Fruit fly (Drosophila melanogaster): ENCODE measurements around the gene Doc1.

The Doc1 gene

dm6 chr3L:9045318-9045717 is 4.1 kb downstream of the Doc1 start (continued):
- TF ChIP-seq CG6854 (GFP tag; optimal IDR thresholded peaks at IDR 0.05) (peak; percentile 73), Hr39 (GFP tag; optimal IDR thresholded peaks at IDR 0.05) (peak; percentile 83), fd59A (GFP tag; optimal IDR thresholded peaks at IDR 0.05) (peak; percentile 10), Hr38 (GFP tag; optimal IDR thresholded peaks at IDR 0.05) (no peak), acj6 (GFP tag; optimal IDR thresholded peaks at IDR 0.05) (peak; percentile 71), CG6808 (GFP tag; optimal IDR thresholded peaks at IDR 0.05) (peak; percentile 60), CG7368 (GFP tag; optimal IDR thresholded peaks at IDR 0.05) (peak; percentile 69), Lpt (GFP tag; optimal IDR thresholded peaks at IDR 0.05) (peak; percentile 64), Eip75B (GFP tag; optimal IDR thresholded peaks at IDR 0.05) (peak; percentile 78), CG11294 (GFP tag; IDR thresholded peaks at IDR 0.05) (peak; percentile 35), Ets96B (tag; optimal IDR thresholded peaks at IDR 0.05) (peak; percentile 60), vri (GFP tag; optimal IDR thresholded peaks at IDR 0.05) (peak; percentile 44), svp (GFP tag) (peak; percentile 94), Smox (GFP tag; optimal IDR thresholded peaks at IDR 0.05) (peak; percentile 71), CG15336 (GFP tag; IDR thresholded peaks at IDR 0.05) (peak; percentile 81), CG16779 (tag; optimal IDR thresholded peaks at IDR 0.05) (no peak), CG9139 (GFP tag; optimal IDR thresholded peaks at IDR 0.05) (peak; percentile 43), net (GFP tag; optimal IDR thresholded peaks at IDR 0.05) (peak; percentile 52), achi (GFP tag; optimal IDR thresholded peaks at IDR 0.05) (peak; percentile 68), CG3919 (GFP tag; optimal IDR thresholded peaks at IDR 0.05) (peak; percentile 84), pdm3 (GFP tag; optimal IDR thresholded peaks at IDR 0.05) (peak; percentile 73), Sox102F (GFP tag; optimal IDR thresholded peaks at IDR 0.05) (peak; percentile 73), CG10631 (GFP tag; optimal IDR thresholded peaks at IDR 0.05) (peak; percentile 65), CG10669 (GFP tag; optimal IDR thresholded peaks at IDR 0.05) (peak; percentile 67), fd85E (GFP tag; optimal IDR thresholded peaks at IDR 0.05) (peak; percentile 2), Gug (GFP tag; IDR thresholded peaks at IDR 0.05) (peak; percentile 60), Hr4 (GFP tag; optimal IDR thresholded peaks at IDR 0.05) (peak; percentile 65), dac (GFP tag; optimal IDR thresholded peaks at IDR 0.05) (peak; percentile 8), eg (GFP tag; IDR thresholded peaks at IDR 0.05) (peak; percentile 90), spab (GFP tag; optimal IDR thresholded peaks at IDR 0.05) (peak; percentile 57), Eip93F (GFP tag; optimal IDR thresholded peaks at IDR 0.05) (peak; percentile 43), CG6276 (GFP tag; optimal IDR thresholded peaks at IDR 0.05) (peak; percentile 71), CG31627 (GFP tag; optimal IDR thresholded peaks at IDR 0.05) (peak; percentile 78), Blimp-1 (GFP tag; optimal IDR thresholded peaks at IDR 0.05) (peak; percentile 64), ss (GFP tag; optimal IDR thresholded peaks at IDR 0.05) (peak; percentile 30 to 48), Eip78C (GFP tag) (peak; percentile 93), CG4318 (GFP tag; optimal IDR thresholded peaks at IDR 0.05) (peak; percentile 39)

dm6 chr3L:9046274-9046673 is 5.1 kb downstream of the Doc1 start:
- TF ChIP-seq CG8119 (GFP tag; IDR thresholded peaks at IDR 0.05) (no peak), Blimp-1 (GFP tag; optimal IDR thresholded peaks at IDR 0.05) (no peak), CG6808 (GFP tag; optimal IDR thresholded peaks at IDR 0.05) (no peak), CG6276 (GFP tag; optimal IDR thresholded peaks at IDR 0.05) (no peak), CG6163 (GFP tag; IDR thresholded peaks at IDR 0.05) (no peak), ss (GFP tag; optimal IDR thresholded peaks at IDR 0.05) (no peak), CG10631 (GFP tag; optimal IDR thresholded peaks at IDR 0.05) (no peak), Sox102F (GFP tag; optimal IDR thresholded peaks at IDR 0.05) (no peak), Smox (GFP tag; optimal IDR thresholded peaks at IDR 0.05) (no peak), CG16779 (tag; optimal IDR thresholded peaks at IDR 0.05) (no peak), Gug (GFP tag; IDR thresholded peaks at IDR 0.05) (no peak), Hr4 (GFP tag; optimal IDR thresholded peaks at IDR 0.05) (no peak), pdm3 (GFP tag; optimal IDR thresholded peaks at IDR 0.05) (no peak), CG8319 (GFP tag; optimal IDR thresholded peaks at IDR 0.05) (no peak), cyc (GFP tag; optimal IDR thresholded peaks at IDR 0.05) (no peak)

Measured in whole organism, prepupa.